Worm (Caenorhabditis elegans) whole organism, young adult: ENCODE data around the gene Y73F8A.20.

Experiments used
- B0336.3 ChIP-seq: fragments of 200-800 bp; sonication (Bioruptor generic); IDR thresholded peaks from 2 replicates; pipeline ENCODE4 v1.3.6; 2022; ENCODE audit warnings: missing genetic modification characterization, missing compliant biosample characterization
- D2030.7 ChIP-seq: fragments of 200-800 bp; sonication (Bioruptor generic); IDR thresholded peaks from 2 replicates; pipeline ENCODE4 v1.3.6; 2022; ENCODE audit warnings: missing genetic modification reagents, missing genetic modification characterization, missing compliant biosample characterization
- F22D6.2 ChIP-seq: sonication (generic microtip); optimal IDR thresholded peaks from 2 replicates; lab custom pipeline; 2016; ENCODE audit warnings: mild to moderate bottlenecking, missing genetic modification characterization, missing compliant biosample characterization
- F57A8.1 ChIP-seq: fragments of 200-800 bp; sonication (Bioruptor generic); optimal IDR thresholded peaks from 2 replicates; lab custom pipeline; 2018; ENCODE audit warnings: mild to moderate bottlenecking, missing genetic modification characterization, moderate library complexity, missing compliant biosample characterization
- T07F8.4 ChIP-seq: sonication (generic microtip); optimal IDR thresholded peaks from 2 replicates; lab custom pipeline; 2016; ENCODE audit warnings: mild to moderate bottlenecking, missing genetic modification characterization, moderate library complexity, missing compliant biosample characterization
- atf-7 ChIP-seq: sonication (generic microtip); optimal IDR thresholded peaks from 2 replicates; lab custom pipeline; 2017; ENCODE audit warnings: mild to moderate bottlenecking, missing genetic modification characterization, missing compliant biosample characterization
- attf-5 ChIP-seq: fragments of 200-800 bp; sonication (Bioruptor generic); optimal IDR thresholded peaks from 2 replicates; lab custom pipeline; 2018; ENCODE audit warnings: mild to moderate bottlenecking, missing genetic modification characterization, missing compliant biosample characterization
- attf-6 ChIP-seq: fragments of 200-800 bp; sonication (Bioruptor generic); IDR thresholded peaks from 2 replicates; pipeline ENCODE4 v1.3.6; 2022; ENCODE audit warnings: missing genetic modification reagents, missing genetic modification characterization, missing compliant biosample characterization
- cebp-1 ChIP-seq, 2 experiments: fragments of 200-800 bp in 1 of 2; sonication (Bioruptor generic) in 1 of 2; sonication (generic microtip) in 1 of 2; IDR thresholded peaks in 1 of 2; optimal IDR thresholded peaks in 1 of 2; 2 replicates each; pipeline versions ENCODE4 v1.3.6 to Lab custom; 2017 to 2022; ENCODE audit warnings: missing compliant biosample characterization in 2 of 2, missing genetic modification characterization in 2 of 2, mild to moderate bottlenecking in 1 of 2, missing genetic modification reagents in 1 of 2, moderate library complexity in 1 of 2
- hmg-1.2 ChIP-seq: fragments of 200-800 bp; sonication (Bioruptor generic); IDR thresholded peaks from 2 replicates; pipeline ENCODE4 v1.3.6; 2022; ENCODE audit warnings: missing genetic modification reagents, missing genetic modification characterization, missing compliant biosample characterization
- hsf-1 ChIP-seq: fragments of 200-800 bp; sonication (Bioruptor generic); IDR thresholded peaks from 2 replicates; pipeline ENCODE4 v1.3.6; 2022; ENCODE audit warnings: missing genetic modification reagents, missing genetic modification characterization, missing compliant biosample characterization
- let-607 ChIP-seq, 2 experiments: fragments of 200-800 bp in 1 of 2; sonication (Bioruptor generic) in 1 of 2; sonication (generic microtip) in 1 of 2; optimal IDR thresholded peaks; 2 replicates each; lab custom pipeline; 2016 to 2018; ENCODE audit warnings: mild to moderate bottlenecking in 2 of 2, missing compliant biosample characterization in 2 of 2, missing genetic modification characterization in 2 of 2, moderate library complexity in 2 of 2, missing genotype in 1 of 2
- lin-26 ChIP-seq: fragments of 200-800 bp; sonication (Bioruptor generic); IDR thresholded peaks from 2 replicates; pipeline ENCODE4 v1.3.6; 2022; ENCODE audit warnings: missing genetic modification reagents, missing genetic modification characterization, missing compliant biosample characterization
- lin-35 ChIP-seq, 3 experiments: fragments of 150-350 bp in 2 of 3; sonication (generic microtip) in 1 of 3; optimal IDR thresholded peaks; 2 replicates each; lab custom pipeline; 2014 to 2018; ENCODE audit warnings: missing biosample characterization in 3 of 3, missing genetic modification characterization in 3 of 3, missing genetic modification reagents in 3 of 3
- lin-40 ChIP-seq: sonication (generic microtip); optimal IDR thresholded peaks from 2 replicates; lab custom pipeline; 2016; ENCODE audit warnings: missing genetic modification characterization, mild to moderate bottlenecking, missing compliant biosample characterization, missing genotype, missing genetic modification reagents
- madf-3 ChIP-seq: fragments of 200-800 bp; sonication (Bioruptor generic); IDR thresholded peaks from 2 replicates; pipeline ENCODE4 v1.3.6; 2022; ENCODE audit warnings: missing genetic modification reagents, missing genetic modification characterization, missing compliant biosample characterization
- mcd-1 ChIP-seq: fragments of 200-800 bp; sonication (Bioruptor generic); IDR thresholded peaks from 2 replicates; pipeline ENCODE4 v1.3.6; 2022; ENCODE audit warnings: missing genetic modification reagents, missing genetic modification characterization, missing compliant biosample characterization
- nhr-120 ChIP-seq: fragments of 200-800 bp; sonication (Bioruptor generic); IDR thresholded peaks from 2 replicates; pipeline ENCODE4 v1.3.6; 2022; ENCODE audit warnings: missing genetic modification characterization, missing compliant biosample characterization
- rpc-1 ChIP-seq, 2 experiments: fragments of 150-350 bp in 1 of 2; sonication (generic microtip) in 1 of 2; optimal IDR thresholded peaks; 2 replicates each; lab custom pipeline; 2014 to 2018; ENCODE audit warnings: missing biosample characterization in 1 of 2, missing genetic modification characterization in 1 of 2, missing genetic modification reagents in 1 of 2, missing genotype in 1 of 2
- snpc-1.3 ChIP-seq: sonication (generic microtip); optimal IDR thresholded peaks from 2 replicates; lab custom pipeline; 2017; ENCODE audit warnings: missing genetic modification characterization, mild to moderate bottlenecking, missing compliant biosample characterization, antibody characterized with exemption, moderate library complexity, missing genotype, missing genetic modification reagents; ENCODE audit not compliant: insufficient read depth
- snpc-4 ChIP-seq, 5 experiments: fragments of 150-350 bp in 1 of 5; sonication (generic microtip) in 4 of 5; optimal IDR thresholded peaks; 2 replicates each; lab custom pipeline; 2014 to 2018; ENCODE audit warnings: missing genetic modification characterization in 5 of 5, missing biosample characterization in 3 of 5, antibody characterized with exemption in 2 of 5, mild to moderate bottlenecking in 2 of 5, missing compliant biosample characterization in 2 of 5, missing genotype in 2 of 5, moderate library complexity in 2 of 5, missing genetic modification reagents in 1 of 5
- somi-1 ChIP-seq: fragments of 200-800 bp; sonication (Bioruptor generic); optimal IDR thresholded peaks from 2 replicates; lab custom pipeline; 2018; ENCODE audit warnings: mild to moderate bottlenecking, missing genetic modification characterization, missing compliant biosample characterization
- tbx-9 ChIP-seq: sonication (generic microtip); optimal IDR thresholded peaks from 2 replicates; lab custom pipeline; 2016; ENCODE audit warnings: borderline replicate concordance, missing genetic modification characterization, inconsistent platforms, missing compliant biosample characterization
- ztf-18 ChIP-seq: sonication (generic microtip); optimal IDR thresholded peaks from 2 replicates; lab custom pipeline; 2016; ENCODE audit warnings: missing genotype, mild to moderate bottlenecking, missing genetic modification characterization, missing compliant biosample characterization
- ztf-26 ChIP-seq: sonication (generic microtip); optimal IDR thresholded peaks from 2 replicates; lab custom pipeline; 2017; ENCODE audit warnings: missing genetic modification characterization, missing compliant biosample characterization
- ztf-3 ChIP-seq: fragments of 200-800 bp; sonication (Bioruptor generic); optimal IDR thresholded peaks from 2 replicates; lab custom pipeline; 2018; ENCODE audit warnings: mild to moderate bottlenecking, missing genetic modification characterization, missing compliant biosample characterization
- ztf-6 ChIP-seq: fragments of 200-800 bp; sonication (Bioruptor generic); IDR thresholded peaks from 2 replicates; pipeline ENCODE4 v1.3.6; 2022; ENCODE audit warnings: missing genetic modification reagents, missing genetic modification characterization, missing compliant biosample characterization

Y73F8A.20 gene

DNA sequence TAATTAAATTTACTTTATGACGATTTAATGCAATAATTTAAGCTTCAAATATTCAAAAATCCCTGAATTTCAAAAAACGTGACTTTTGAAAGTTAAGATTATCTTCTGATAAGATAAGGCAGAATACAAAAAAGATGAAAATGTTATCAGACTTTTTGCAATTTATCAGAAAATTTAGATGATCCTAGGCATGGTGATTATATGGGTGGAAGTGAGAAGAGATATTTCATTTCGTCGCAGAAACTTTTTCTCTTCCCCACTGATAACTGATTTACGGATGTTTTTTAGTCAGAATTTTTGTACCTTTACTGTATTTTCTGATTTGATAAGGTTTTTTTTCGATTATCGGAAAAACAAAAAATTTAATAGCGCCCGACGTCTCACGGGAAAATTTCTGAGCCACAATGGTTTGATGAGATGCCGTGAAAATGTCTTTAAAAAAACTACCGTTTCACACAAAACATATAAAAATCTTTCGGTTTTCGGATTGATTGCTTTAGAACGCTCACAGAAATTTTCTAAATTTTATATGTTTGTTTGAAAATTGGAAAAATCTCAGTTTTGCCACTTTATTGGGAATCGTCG is 17.1 kb downstream of the Y73F8A.20 start:
- no peak for TF ChIP-seq snpc-4 (GFP tag; optimal IDR thresholded peaks at IDR 0.05; lab: Kevin White, UChicago)
- peak; percentile 53 to 77 (median 75) for TF ChIP-seq snpc-4 (tag; optimal IDR thresholded peaks at IDR 0.05; lab: Kevin White, UChicago)
- TF ChIP-seq attf-6 (GFP tag; lab: Robert Waterston, UW) = 0 out of 2 replicates have a peak, but pooled peaks have one; percentile 6
- TF ChIP-seq T07F8.4 (tag; lab: Kevin White, UChicago) = no peak

- no peak for TF ChIP-seq let-607 (tag; optimal IDR thresholded peaks at IDR 0.05; lab: Kevin White, UChicago)
- peak; percentile 67 for TF ChIP-seq lin-40 (tag; lab: Kevin White, UChicago)
- no peak for TF ChIP-seq ztf-6 (GFP tag; lab: Robert Waterston, UW)
- no peak for TF ChIP-seq cebp-1 (GFP tag; IDR thresholded peaks at IDR 0.05; lab: Robert Waterston, UW)
- peak; percentile 25 for TF ChIP-seq cebp-1 (tag; optimal IDR thresholded peaks at IDR 0.05; lab: Kevin White, UChicago)
- TF ChIP-seq somi-1 (GFP tag; lab: Kevin White, UChicago) = peak; percentile 87
- no peak for TF ChIP-seq D2030.7
- TF ChIP-seq F57A8.1 (GFP tag; lab: Kevin White, UChicago) = no peak
- no peak for TF ChIP-seq attf-5 (GFP tag; lab: Kevin White, UChicago)
- peak; percentile 20; the same call in 1 of the 2 replicates for TF ChIP-seq B0336.3 (GFP tag; lab: Robert Waterston, UW)
- no peak for TF ChIP-seq ztf-3 (GFP tag; lab: Kevin White, UChicago)
- no peak for TF ChIP-seq mcd-1 (GFP tag; lab: Robert Waterston, UW)
- no peak for TF ChIP-seq lin-26 (GFP tag; lab: Robert Waterston, UW)
- TF ChIP-seq atf-7 (tag; lab: Kevin White, UChicago) = no peak
- TF ChIP-seq lin-35 (GFP tag; optimal IDR thresholded peaks at IDR 0.05; lab: Kevin White, UChicago) = no peak
- no peak for TF ChIP-seq tbx-9 (tag; lab: Kevin White, UChicago)
- TF ChIP-seq hmg-1.2 = peak; percentile 26; the same call in 1 of the 2 replicates
- peak; percentile 83 for TF ChIP-seq ztf-26
- no peak for TF ChIP-seq snpc-1.3 (tag; lab: Kevin White, UChicago)
- no peak for TF ChIP-seq rpc-1 (optimal IDR thresholded peaks at IDR 0.05; lab: Kevin White, UChicago)
- TF ChIP-seq rpc-1 (tag; optimal IDR thresholded peaks at IDR 0.05; lab: Kevin White, UChicago) = no peak
These were observed 20.4 kb downstream of the Y73F8A.20 start for ce11 chrIV:15398643-15399042.

- no peak for TF ChIP-seq F22D6.2 (tag; lab: Kevin White, UChicago)
These were observed 21.7 kb downstream of the Y73F8A.20 start, which contains the start of gene nhr-5 for ce11 chrIV:15399977-15400376. TSS of gene nhr-5 (plus strand) at chrIV:15400277.

ce11 chrIV:15402565-15402964 is 24.3 kb downstream of the Y73F8A.20 start:
- 0 out of 2 replicates have a peak, but pooled peaks have one; percentile 21 for TF ChIP-seq hsf-1 (GFP tag; lab: Robert Waterston, UW)
- TF ChIP-seq ztf-18 (tag; lab: Kevin White, UChicago) = no peak
- TF ChIP-seq lin-40 (tag; lab: Kevin White, UChicago) = no peak
- peak; percentile 75; the same call in 1 of the 2 replicates for TF ChIP-seq attf-6 (GFP tag; lab: Robert Waterston, UW)
- 0 out of 2 replicates have a peak, but pooled peaks have one; percentile 34 for TF ChIP-seq madf-3 (GFP tag; lab: Robert Waterston, UW)
- TF ChIP-seq nhr-120 = no peak
- TF ChIP-seq snpc-4 (GFP tag; optimal IDR thresholded peaks at IDR 0.05; lab: Kevin White, UChicago) = no peak
- peak in 2 of 4 experiments; percentile 4 to 84 for TF ChIP-seq snpc-4 (tag; optimal IDR thresholded peaks at IDR 0.05; lab: Kevin White, UChicago)
- no peak for TF ChIP-seq B0336.3 (GFP tag; lab: Robert Waterston, UW)
